Worm (Caenorhabditis elegans) whole organism, L4 larva: ENCODE data around the gene hrg-5.

ENCODE experiments used
- D1046.2 ChIP-seq: fragments of 200-800 bp; sonication (Bioruptor generic); IDR thresholded peaks from 2 replicates; pipeline ENCODE4 v1.3.6; 2022; ENCODE audit warnings: missing genetic modification characterization, missing compliant biosample characterization
- F26F4.8 ChIP-seq: fragments of 200-800 bp; sonication (Bioruptor generic); conservative IDR thresholded peaks from 2 replicates; pipeline ENCODE4 v1.3.6; 2022; ENCODE audit warnings: missing genetic modification characterization, missing compliant biosample characterization
- R02D3.7 ChIP-seq: fragments of 150-350 bp; sonication (generic microtip); optimal IDR thresholded peaks from 3 replicates; lab custom pipeline; 2014; ENCODE audit warnings: missing biosample characterization, missing genetic modification characterization
- T20F7.1 ChIP-seq: fragments of 200-800 bp; sonication (Bioruptor generic); optimal IDR thresholded peaks from 2 replicates; lab custom pipeline; 2018; ENCODE audit warnings: mild to moderate bottlenecking, missing genetic modification characterization, missing compliant biosample characterization
- ZK337.2 ChIP-seq: fragments of 200-800 bp; sonication (Bioruptor generic); IDR thresholded peaks from 2 replicates; pipeline ENCODE4 v1.3.6; 2022; ENCODE audit warnings: missing genetic modification reagents, missing genetic modification characterization, missing compliant biosample characterization
- ZK546.5 ChIP-seq, 2 experiments: sonication (generic microtip); optimal IDR thresholded peaks; 2 replicates each; lab custom pipeline; 2017; ENCODE audit warnings: missing biosample characterization in 2 of 2, missing genetic modification characterization in 2 of 2
- ceh-28 ChIP-seq: fragments of 150-350 bp; optimal IDR thresholded peaks from 2 replicates; lab custom pipeline; 2014; ENCODE audit warnings: missing biosample characterization, missing genetic modification reagents, missing genetic modification characterization
- ceh-44 ChIP-seq: fragments of 200-800 bp; sonication (Bioruptor generic); IDR thresholded peaks from 2 replicates; pipeline ENCODE4 v1.3.6; 2022; ENCODE audit warnings: missing genetic modification reagents, missing genetic modification characterization, missing compliant biosample characterization
- ces-1 ChIP-seq: fragments of 150-350 bp; sonication (generic microtip); optimal IDR thresholded peaks from 4 replicates; lab custom pipeline; 2014; ENCODE audit warnings: missing biosample characterization, missing genetic modification reagents, missing genetic modification characterization
- cey-2 ChIP-seq: sonication (generic microtip); optimal IDR thresholded peaks from 3 replicates; lab custom pipeline; 2017; ENCODE audit warnings: missing genetic modification characterization, mild to moderate bottlenecking, missing compliant biosample characterization, antibody characterized with exemption, borderline replicate concordance; ENCODE audit not compliant: insufficient read depth
- daf-12 ChIP-seq: fragments of 150-350 bp; optimal IDR thresholded peaks from 2 replicates; lab custom pipeline; 2014; ENCODE audit warnings: missing biosample characterization, missing genetic modification reagents, missing genetic modification characterization
- dmd-8 ChIP-seq: fragments of 200-800 bp; sonication (Bioruptor generic); IDR thresholded peaks from 2 replicates; pipeline ENCODE4 v1.3.6; 2022; ENCODE audit warnings: missing genetic modification characterization, missing compliant biosample characterization
- dmd-9 ChIP-seq: fragments of 200-800 bp; sonication (Bioruptor generic); IDR thresholded peaks from 2 replicates; pipeline ENCODE4 v1.3.6; 2022; ENCODE audit warnings: missing genetic modification reagents, missing genetic modification characterization, missing compliant biosample characterization
- duxl-1 ChIP-seq: sonication (generic microtip); optimal IDR thresholded peaks from 2 replicates; lab custom pipeline; 2016; ENCODE audit warnings: mild to moderate bottlenecking, missing genetic modification characterization, moderate library complexity, missing compliant biosample characterization; ENCODE audit not compliant: poor library complexity
- dve-1 ChIP-seq: sonication (generic microtip); optimal IDR thresholded peaks from 2 replicates; lab custom pipeline; 2017; ENCODE audit warnings: antibody characterized with exemption, mild to moderate bottlenecking, missing genetic modification characterization, missing compliant biosample characterization; ENCODE audit not compliant: insufficient read depth
- egl-27 ChIP-seq: sonication (generic microtip); optimal IDR thresholded peaks from 3 replicates; lab custom pipeline; 2017; ENCODE audit warnings: missing biosample characterization, missing genetic modification reagents, missing genetic modification characterization
- gei-8 ChIP-seq: fragments of 200-800 bp; sonication (Bioruptor generic); optimal IDR thresholded peaks from 2 replicates; lab custom pipeline; 2018; ENCODE audit warnings: mild to moderate bottlenecking, missing genetic modification characterization, missing compliant biosample characterization
- hif-1 ChIP-seq, 2 experiments: sonication (generic microtip); optimal IDR thresholded peaks; 2 replicates each; lab custom pipeline; 2016 to 2017; ENCODE audit warnings: missing compliant biosample characterization in 2 of 2, missing genetic modification characterization in 2 of 2, missing genetic modification reagents in 2 of 2, missing genotype in 2 of 2, mild to moderate bottlenecking in 1 of 2
- hmg-1.1 ChIP-seq: fragments of 200-800 bp; sonication (Bioruptor generic); IDR thresholded peaks from 2 replicates; pipeline ENCODE4 v1.3.6; 2022; ENCODE audit warnings: missing genetic modification reagents, missing genetic modification characterization, missing compliant biosample characterization
- jun-1 ChIP-seq: fragments of 150-350 bp; optimal IDR thresholded peaks from 2 replicates; lab custom pipeline; 2014; ENCODE audit warnings: missing biosample characterization, missing genetic modification reagents, missing genetic modification characterization
- lim-7 ChIP-seq: fragments of 200-800 bp; sonication (Bioruptor generic); IDR thresholded peaks from 2 replicates; pipeline ENCODE4 v1.3.6; 2022; ENCODE audit warnings: missing genetic modification characterization, missing compliant biosample characterization
- lin-29 ChIP-seq: fragments of 200-800 bp; sonication (Bioruptor generic); IDR thresholded peaks from 2 replicates; pipeline ENCODE4 v1.3.6; 2022; ENCODE audit warnings: missing genetic modification reagents, missing genetic modification characterization, missing compliant biosample characterization
- lin-38 ChIP-seq: fragments of 200-800 bp; sonication (Bioruptor generic); IDR thresholded peaks from 2 replicates; pipeline ENCODE4 v1.3.6; 2022; ENCODE audit warnings: missing genetic modification reagents, missing genetic modification characterization, missing compliant biosample characterization
- lsy-2 ChIP-seq, 2 experiments: fragments of 150-350 bp in 1 of 2; sonication (generic microtip) in 1 of 2; optimal IDR thresholded peaks; 2 replicates each; lab custom pipeline; 2014 to 2017; ENCODE audit warnings: missing biosample characterization in 2 of 2, missing genetic modification characterization in 2 of 2
- madf-9 ChIP-seq: fragments of 200-800 bp; sonication (Bioruptor generic); conservative IDR thresholded peaks from 2 replicates; pipeline ENCODE4 v1.3.6; 2022; ENCODE audit warnings: missing genetic modification reagents, missing genetic modification characterization, missing compliant biosample characterization
- mep-1 ChIP-seq: fragments of 150-350 bp; sonication (generic microtip); optimal IDR thresholded peaks from 3 replicates; lab custom pipeline; 2014; ENCODE audit warnings: missing biosample characterization, missing genetic modification characterization
- mes-2 ChIP-seq: sonication (generic microtip); optimal IDR thresholded peaks from 2 replicates; lab custom pipeline; 2016; ENCODE audit warnings: missing genotype, mild to moderate bottlenecking, missing genetic modification characterization, missing compliant biosample characterization; ENCODE audit not compliant: poor library complexity, severe bottlenecking
- mxl-3 ChIP-seq: fragments of 200-800 bp; sonication (Bioruptor generic); optimal IDR thresholded peaks from 2 replicates; lab custom pipeline; 2018; ENCODE audit warnings: mild to moderate bottlenecking, missing genetic modification characterization, missing compliant biosample characterization
- nhr-10 ChIP-seq: fragments of 150-350 bp; optimal IDR thresholded peaks from 2 replicates; lab custom pipeline; 2014; ENCODE audit warnings: missing biosample characterization, missing genetic modification characterization
- nhr-41 ChIP-seq: fragments of 200-800 bp; sonication (Bioruptor generic); IDR thresholded peaks from 2 replicates; pipeline ENCODE4 v1.3.6; 2022; ENCODE audit warnings: missing genetic modification reagents, missing genetic modification characterization, missing compliant biosample characterization
- nhr-48 ChIP-seq: sonication (generic microtip); optimal IDR thresholded peaks from 2 replicates; lab custom pipeline; 2016; ENCODE audit warnings: mild to moderate bottlenecking, missing genetic modification characterization, missing compliant biosample characterization
- nhr-6 ChIP-seq: fragments of 150-350 bp; optimal IDR thresholded peaks from 2 replicates; lab custom pipeline; 2014; ENCODE audit warnings: missing biosample characterization, missing genetic modification characterization
- pha-4 ChIP-seq, 2 experiments: fragments of 150-350 bp in 1 of 2; fragments of 200-800 bp in 1 of 2; sonication (Bioruptor generic) in 1 of 2; IDR thresholded peaks in 1 of 2; optimal IDR thresholded peaks in 1 of 2; 2 replicates each; pipeline versions ENCODE4 v1.3.6 to Lab custom; 2014 to 2022; ENCODE audit warnings: missing genetic modification characterization in 2 of 2, missing genetic modification reagents in 2 of 2, missing biosample characterization in 1 of 2, missing compliant biosample characterization in 1 of 2
- pqm-1 ChIP-seq: sonication (generic microtip); optimal IDR thresholded peaks from 2 replicates; lab custom pipeline; 2017; ENCODE audit warnings: missing biosample characterization, missing genetic modification characterization
- rbr-2 ChIP-seq: sonication (generic microtip); optimal IDR thresholded peaks from 2 replicates; lab custom pipeline; 2016; ENCODE audit warnings: missing genotype, missing genetic modification characterization, missing compliant biosample characterization
- saeg-2 ChIP-seq: fragments of 200-800 bp; sonication (Bioruptor generic); IDR thresholded peaks from 2 replicates; pipeline ENCODE4 v1.3.6; 2022; ENCODE audit warnings: missing genetic modification reagents, missing genetic modification characterization, missing compliant biosample characterization
- sdz-12 ChIP-seq: fragments of 200-800 bp; sonication (Bioruptor generic); optimal IDR thresholded peaks from 2 replicates; lab custom pipeline; 2018; ENCODE audit warnings: mild to moderate bottlenecking, missing genetic modification characterization, missing compliant biosample characterization
- set-16 ChIP-seq: fragments of 200-800 bp; sonication (Bioruptor generic); IDR thresholded peaks from 2 replicates; pipeline ENCODE4 v1.3.6; 2022; ENCODE audit warnings: missing genetic modification reagents, missing genetic modification characterization, missing compliant biosample characterization
- skn-1 ChIP-seq: fragments of 150-350 bp; optimal IDR thresholded peaks from 2 replicates; lab custom pipeline; 2014; ENCODE audit warnings: missing biosample characterization, missing genetic modification characterization
- snpc-4 ChIP-seq: fragments of 150-350 bp; optimal IDR thresholded peaks from 2 replicates; lab custom pipeline; 2014; ENCODE audit warnings: missing biosample characterization, missing genetic modification characterization
- spr-3 ChIP-seq: fragments of 200-800 bp; sonication (Bioruptor generic); optimal IDR thresholded peaks from 2 replicates; lab custom pipeline; 2018; ENCODE audit warnings: mild to moderate bottlenecking, missing genetic modification characterization, missing compliant biosample characterization
- tag-97 ChIP-seq: fragments of 200-800 bp; sonication (Bioruptor generic); IDR thresholded peaks from 2 replicates; pipeline ENCODE4 v1.3.6; 2022; ENCODE audit warnings: missing genetic modification characterization, missing compliant biosample characterization
- tra-1 ChIP-seq: fragments of 200-800 bp; sonication (Bioruptor generic); IDR thresholded peaks from 2 replicates; pipeline ENCODE4 v1.3.6; 2022; ENCODE audit warnings: missing genetic modification reagents, missing genetic modification characterization, missing compliant biosample characterization
- unc-130 ChIP-seq: sonication (generic microtip); optimal IDR thresholded peaks from 2 replicates; lab custom pipeline; 2016; ENCODE audit warnings: missing genetic modification reagents, missing genetic modification characterization, missing compliant biosample characterization
- unc-62 ChIP-seq, 3 experiments: fragments of 150-350 bp in 1 of 3; sonication (generic microtip); optimal IDR thresholded peaks in 2 of 3; peaks in 1 of 3; 1 replicate in 1 of 3; 2 replicates in 2 of 3; lab custom pipeline; 2014 to 2017; ENCODE audit warnings: missing biosample characterization in 3 of 3, missing genetic modification characterization in 3 of 3, missing genetic modification reagents in 3 of 3, missing genotype in 1 of 3
- vab-7 ChIP-seq: fragments of 200-800 bp; sonication (Bioruptor generic); IDR thresholded peaks from 2 replicates; pipeline ENCODE4 v1.3.6; 2022; ENCODE audit warnings: missing genetic modification reagents, missing genetic modification characterization, missing compliant biosample characterization
- zfp-2 ChIP-seq: sonication (generic microtip); optimal IDR thresholded peaks from 2 replicates; lab custom pipeline; 2016; ENCODE audit warnings: mild to moderate bottlenecking, missing genetic modification characterization, missing compliant biosample characterization
- zip-2 ChIP-seq: fragments of 150-350 bp; optimal IDR thresholded peaks from 2 replicates; lab custom pipeline; 2014; ENCODE audit warnings: missing biosample characterization, missing genetic modification characterization

Gene hrg-5

ce11 chrIV:11021512-11022268 lies 7.5 kb downstream of the hrg-5 start, which contains the start of gene mogs-1 (continued):
- no peak for TF ChIP-seq madf-9
- no peak for TF ChIP-seq lin-38 (GFP tag; lab: Robert Waterston, UW)
- TF ChIP-seq R02D3.7 (tag; lab: Kevin White, UChicago) = no peak
- peak; percentile 81 for TF ChIP-seq mxl-3 (GFP tag; lab: Kevin White, UChicago)
- TF ChIP-seq set-16 = no peak
- TF ChIP-seq skn-1 (tag; lab: Kevin White, UChicago) = no peak
- no peak for TF ChIP-seq jun-1 (tag; lab: Kevin White, UChicago)
- TF ChIP-seq zfp-2 (tag; lab: Kevin White, UChicago) = no peak
- no peak for TF ChIP-seq unc-62 (GFP tag; optimal IDR thresholded peaks at IDR 0.05 in 1 of 2; lab: Kevin White, UChicago)
- no peak for TF ChIP-seq unc-62 (tag; optimal IDR thresholded peaks at IDR 0.05; lab: Kevin White, UChicago)
- no peak for TF ChIP-seq nhr-6 (tag; lab: Kevin White, UChicago)
- no peak for TF ChIP-seq egl-27 (tag; lab: Kevin White, UChicago)
- no peak for TF ChIP-seq spr-3 (GFP tag; lab: Kevin White, UChicago)
- no peak for TF ChIP-seq dmd-8 (GFP tag; lab: Robert Waterston, UW)
- TF ChIP-seq mes-2 (tag; lab: Kevin White, UChicago) = peak; percentile 23
- no peak for TF ChIP-seq lin-29 (GFP tag; lab: Robert Waterston, UW)
- TF ChIP-seq daf-12 (tag; lab: Kevin White, UChicago) = no peak
- TF ChIP-seq ZK337.2 (GFP tag; lab: Robert Waterston, UW) = no peak
- TF ChIP-seq unc-130 (GFP tag; lab: Kevin White, UChicago) = no peak
- TF ChIP-seq ceh-44 (GFP tag; lab: Robert Waterston, UW) = no peak
- no peak for TF ChIP-seq gei-8 (GFP tag; lab: Kevin White, UChicago)
- no peak for TF ChIP-seq F26F4.8 (GFP tag; lab: Robert Waterston, UW)
- TF ChIP-seq duxl-1 (tag; lab: Kevin White, UChicago) = no peak
- TF ChIP-seq cey-2 = no peak
- no peak for TF ChIP-seq lim-7 (GFP tag; lab: Robert Waterston, UW)
- TF ChIP-seq hmg-1.1 (GFP tag; lab: Robert Waterston, UW) = no peak
- no peak for TF ChIP-seq pha-4 (GFP tag; IDR thresholded peaks at IDR 0.05; lab: Robert Waterston, UW)
- no peak for TF ChIP-seq pha-4 (tag; optimal IDR thresholded peaks at IDR 0.05; lab: Kevin White, UChicago)
- peak; percentile 69 for TF ChIP-seq dve-1 (tag; lab: Kevin White, UChicago)
- TF ChIP-seq nhr-10 (tag; lab: Kevin White, UChicago) = no peak
- TF ChIP-seq ces-1 = no peak
- no peak for TF ChIP-seq vab-7 (GFP tag; lab: Robert Waterston, UW)
- TF ChIP-seq nhr-48 (tag; lab: Kevin White, UChicago) = peak; percentile 24
- TF ChIP-seq snpc-4 (tag; lab: Kevin White, UChicago) = no peak
- TF ChIP-seq ZK546.5 (tag; optimal IDR thresholded peaks at IDR 0.05; lab: Kevin White, UChicago) = no peak
- TF ChIP-seq pqm-1 (tag; lab: Kevin White, UChicago) = no peak
- TF ChIP-seq T20F7.1 (GFP tag; lab: Kevin White, UChicago) = no peak
- no peak for TF ChIP-seq ceh-28
- no peak for TF ChIP-seq tag-97 (GFP tag; lab: Robert Waterston, UW)
- TF ChIP-seq nhr-41 (GFP tag; lab: Robert Waterston, UW) = no peak
- peak; percentile 26 for TF ChIP-seq mep-1 (tag; lab: Kevin White, UChicago)
- no peak for TF ChIP-seq dmd-9 (GFP tag; lab: Robert Waterston, UW)
- TF ChIP-seq zip-2 = no peak
- TF ChIP-seq lsy-2 (tag; optimal IDR thresholded peaks at IDR 0.05; lab: Kevin White, UChicago) = no peak
- 0 out of 2 replicates have a peak, but pooled peaks have one; percentile 5 for TF ChIP-seq tra-1 (GFP tag; lab: Robert Waterston, UW)
- no peak for TF ChIP-seq D1046.2 (GFP tag; lab: Robert Waterston, UW)
- TF ChIP-seq saeg-2 = no peak
- no peak for TF ChIP-seq rbr-2 (tag; lab: Kevin White, UChicago)
- TF ChIP-seq hif-1 (tag; optimal IDR thresholded peaks at IDR 0.05; lab: Kevin White, UChicago) = no peak
- TF ChIP-seq sdz-12 = no peak
